Worm (Caenorhabditis elegans) whole organism, L4 larva: Measurements from ENCODE around the gene F58B4.6.

Source experiments
- T26A8.4 ChIP-seq: fragments of 200-800 bp; sonication (Bioruptor generic); IDR thresholded peaks from 2 replicates; pipeline ENCODE4 v1.3.6; 2022; ENCODE audit warnings: missing genetic modification characterization, missing compliant biosample characterization
- Y48G9A.11 ChIP-seq: fragments of 200-800 bp; sonication (Bioruptor generic); IDR thresholded peaks from 2 replicates; pipeline ENCODE4 v1.3.6; 2022; ENCODE audit warnings: missing genetic modification reagents, missing genetic modification characterization, missing compliant biosample characterization
- Y5F2A.4 ChIP-seq: fragments of 200-800 bp; sonication (Bioruptor generic); optimal IDR thresholded peaks from 2 replicates; lab custom pipeline; 2018; ENCODE audit warnings: mild to moderate bottlenecking, missing genetic modification characterization, missing compliant biosample characterization
- aha-1 ChIP-seq: fragments of 150-350 bp; peaks from one replicate; lab custom pipeline; 2014; ENCODE audit warnings: missing biosample characterization, missing genetic modification characterization
- aly-2 ChIP-seq: sonication (generic microtip); optimal IDR thresholded peaks from 2 replicates; lab custom pipeline; 2018; ENCODE audit warnings: missing biosample characterization, missing genetic modification characterization
- ama-1 ChIP-seq: fragments of 150-350 bp; optimal IDR thresholded peaks from 2 replicates; lab custom pipeline; 2014; ENCODE audit warnings: inconsistent platforms, mixed read lengths
- ceh-32 ChIP-seq: sonication (generic microtip); optimal IDR thresholded peaks from 2 replicates; lab custom pipeline; 2016; ENCODE audit warnings: mild to moderate bottlenecking, missing genetic modification characterization, missing compliant biosample characterization; ENCODE audit not compliant: poor library complexity
- daf-12 ChIP-seq: fragments of 150-350 bp; optimal IDR thresholded peaks from 2 replicates; lab custom pipeline; 2014; ENCODE audit warnings: missing biosample characterization, missing genetic modification reagents, missing genetic modification characterization
- dve-1 ChIP-seq: sonication (generic microtip); optimal IDR thresholded peaks from 2 replicates; lab custom pipeline; 2017; ENCODE audit warnings: antibody characterized with exemption, mild to moderate bottlenecking, missing genetic modification characterization, missing compliant biosample characterization; ENCODE audit not compliant: insufficient read depth
- hmg-1.1 ChIP-seq: fragments of 200-800 bp; sonication (Bioruptor generic); IDR thresholded peaks from 2 replicates; pipeline ENCODE4 v1.3.6; 2022; ENCODE audit warnings: missing genetic modification reagents, missing genetic modification characterization, missing compliant biosample characterization
- lin-15B ChIP-seq: fragments of 150-350 bp; sonication (generic microtip); optimal IDR thresholded peaks from 3 replicates; lab custom pipeline; 2014; ENCODE audit warnings: missing biosample characterization, missing genetic modification characterization
- lin-29 ChIP-seq: fragments of 200-800 bp; sonication (Bioruptor generic); IDR thresholded peaks from 2 replicates; pipeline ENCODE4 v1.3.6; 2022; ENCODE audit warnings: missing genetic modification reagents, missing genetic modification characterization, missing compliant biosample characterization
- lir-3 ChIP-seq: sonication (generic microtip); optimal IDR thresholded peaks from 2 replicates; lab custom pipeline; 2016; ENCODE audit warnings: mild to moderate bottlenecking, missing genetic modification characterization, missing compliant biosample characterization
- lsy-2 ChIP-seq, 2 experiments: fragments of 150-350 bp in 1 of 2; sonication (generic microtip) in 1 of 2; optimal IDR thresholded peaks; 2 replicates each; lab custom pipeline; 2014 to 2017; ENCODE audit warnings: missing biosample characterization in 2 of 2, missing genetic modification characterization in 2 of 2
- madf-9 ChIP-seq: fragments of 200-800 bp; sonication (Bioruptor generic); conservative IDR thresholded peaks from 2 replicates; pipeline ENCODE4 v1.3.6; 2022; ENCODE audit warnings: missing genetic modification reagents, missing genetic modification characterization, missing compliant biosample characterization
- mdl-1 ChIP-seq, 2 experiments: fragments of 150-350 bp in 1 of 2; sonication (generic microtip) in 1 of 2; optimal IDR thresholded peaks; 2 replicates each; lab custom pipeline; 2014 to 2017; ENCODE audit warnings: missing biosample characterization in 2 of 2, missing genetic modification characterization in 2 of 2
- mdt-29 ChIP-seq: fragments of 200-800 bp; sonication (Bioruptor generic); IDR thresholded peaks from 2 replicates; pipeline ENCODE4 v1.3.6; 2022; ENCODE audit warnings: missing genetic modification reagents, missing genetic modification characterization, missing compliant biosample characterization
- mep-1 ChIP-seq: fragments of 150-350 bp; sonication (generic microtip); optimal IDR thresholded peaks from 3 replicates; lab custom pipeline; 2014; ENCODE audit warnings: missing biosample characterization, missing genetic modification characterization
- mxl-3 ChIP-seq: fragments of 200-800 bp; sonication (Bioruptor generic); optimal IDR thresholded peaks from 2 replicates; lab custom pipeline; 2018; ENCODE audit warnings: mild to moderate bottlenecking, missing genetic modification characterization, missing compliant biosample characterization
- nhr-11 ChIP-seq: fragments of 150-350 bp; optimal IDR thresholded peaks from 2 replicates; lab custom pipeline; 2014; ENCODE audit warnings: missing biosample characterization, missing genetic modification characterization
- nhr-25 ChIP-seq: sonication (generic microtip); optimal IDR thresholded peaks from 2 replicates; lab custom pipeline; 2017; ENCODE audit warnings: missing genetic modification characterization, mild to moderate bottlenecking, missing compliant biosample characterization, antibody characterized with exemption, moderate library complexity, borderline replicate concordance; ENCODE audit not compliant: insufficient read depth
- nhr-28 ChIP-seq: fragments of 150-350 bp; optimal IDR thresholded peaks from 2 replicates; lab custom pipeline; 2014; ENCODE audit warnings: missing biosample characterization, missing genetic modification characterization
- nhr-41 ChIP-seq: fragments of 200-800 bp; sonication (Bioruptor generic); IDR thresholded peaks from 2 replicates; pipeline ENCODE4 v1.3.6; 2022; ENCODE audit warnings: missing genetic modification reagents, missing genetic modification characterization, missing compliant biosample characterization
- nhr-48 ChIP-seq: sonication (generic microtip); optimal IDR thresholded peaks from 2 replicates; lab custom pipeline; 2016; ENCODE audit warnings: mild to moderate bottlenecking, missing genetic modification characterization, missing compliant biosample characterization
- nhr-77 ChIP-seq: fragments of 150-350 bp; optimal IDR thresholded peaks from 2 replicates; lab custom pipeline; 2014; ENCODE audit warnings: missing biosample characterization, missing genetic modification characterization
- pqm-1 ChIP-seq: sonication (generic microtip); optimal IDR thresholded peaks from 2 replicates; lab custom pipeline; 2017; ENCODE audit warnings: missing biosample characterization, missing genetic modification characterization
- snpc-4 ChIP-seq: fragments of 150-350 bp; optimal IDR thresholded peaks from 2 replicates; lab custom pipeline; 2014; ENCODE audit warnings: missing biosample characterization, missing genetic modification characterization
- tra-1 ChIP-seq: fragments of 200-800 bp; sonication (Bioruptor generic); IDR thresholded peaks from 2 replicates; pipeline ENCODE4 v1.3.6; 2022; ENCODE audit warnings: missing genetic modification reagents, missing genetic modification characterization, missing compliant biosample characterization
- unc-39 ChIP-seq: sonication (generic microtip); optimal IDR thresholded peaks from 2 replicates; lab custom pipeline; 2017; ENCODE audit warnings: missing biosample characterization, missing genetic modification characterization
- unc-62 ChIP-seq, 3 experiments: fragments of 150-350 bp in 1 of 3; sonication (generic microtip); optimal IDR thresholded peaks in 2 of 3; peaks in 1 of 3; 1 replicate in 1 of 3; 2 replicates in 2 of 3; lab custom pipeline; 2014 to 2017; ENCODE audit warnings: missing biosample characterization in 3 of 3, missing genetic modification characterization in 3 of 3, missing genetic modification reagents in 3 of 3, missing genotype in 1 of 3
- zag-1 ChIP-seq: fragments of 150-350 bp; optimal IDR thresholded peaks from 2 replicates; lab custom pipeline; 2014; ENCODE audit warnings: missing biosample characterization, missing genetic modification characterization
- zfp-3 ChIP-seq: fragments of 200-800 bp; sonication (Bioruptor generic); conservative IDR thresholded peaks from 2 replicates; pipeline ENCODE4 v1.3.6; 2022; ENCODE audit warnings: missing genetic modification reagents, missing genetic modification characterization, missing compliant biosample characterization
- zip-11 ChIP-seq: fragments of 200-800 bp; sonication (Bioruptor generic); IDR thresholded peaks from 2 replicates; pipeline ENCODE4 v1.3.6; 2022; ENCODE audit warnings: missing genetic modification characterization, missing compliant biosample characterization
- zip-2 ChIP-seq: fragments of 150-350 bp; optimal IDR thresholded peaks from 2 replicates; lab custom pipeline; 2014; ENCODE audit warnings: missing biosample characterization, missing genetic modification characterization
- ztf-7 ChIP-seq: fragments of 150-350 bp; optimal IDR thresholded peaks from 2 replicates; lab custom pipeline; 2014; ENCODE audit warnings: missing biosample characterization, missing genetic modification characterization

F58B4.6 gene

ce11 chrV:10897172-10897571 is 27.7 kb upstream of the F58B4.6 start (continued):
- TF ChIP-seq tra-1 (GFP tag; lab: Robert Waterston, UW) (peak; percentile 98), mep-1 (tag; lab: Kevin White, UChicago) (peak; percentile 99), snpc-4 (peak; percentile 8), hmg-1.1 (GFP tag; lab: Robert Waterston, UW) (peak; percentile 95), lsy-2 (tag; optimal IDR thresholded peaks at IDR 0.05; lab: Kevin White, UChicago) (peak; percentile 93 to 98), nhr-77 (tag; lab: Kevin White, UChicago) (peak; percentile 98), nhr-25 (tag; lab: Kevin White, UChicago) (peak; percentile 98), nhr-41 (peak; percentile 97), daf-12 (tag; lab: Kevin White, UChicago) (no peak), ceh-32 (tag; lab: Kevin White, UChicago) (peak; percentile 87), lir-3 (tag; lab: Kevin White, UChicago) (peak; percentile 67)

- TF ChIP-seq unc-62 (GFP tag; optimal IDR thresholded peaks at IDR 0.05 in 1 of 2; lab: Kevin White, UChicago) (peak in 1 of 2 experiments; percentile 90), unc-62 (tag; optimal IDR thresholded peaks at IDR 0.05; lab: Kevin White, UChicago) (no peak), nhr-28 (tag; lab: Kevin White, UChicago) (peak; percentile 10), aha-1 (tag; lab: Kevin White, UChicago) (peak; percentile 81), ztf-7 (no peak)
Observed at ce11 chrV:10898107-10898506, 26.7 kb upstream of the F58B4.6 start, which contains the start of gene F32D8.7. Gene F32D8.7, plus strand, starts transcription at chrV:10898435.

ce11 chrV:10898629-10899028 is 26.2 kb upstream of the F58B4.6 start:
- no peak for TF ChIP-seq lin-15B (tag; lab: Kevin White, UChicago)
- peak in 1 of 2 experiments; percentile 29 for TF ChIP-seq unc-62 (GFP tag; optimal IDR thresholded peaks at IDR 0.05 in 1 of 2; lab: Kevin White, UChicago)
- TF ChIP-seq unc-62 (tag; optimal IDR thresholded peaks at IDR 0.05; lab: Kevin White, UChicago): no peak
- no peak for TF ChIP-seq zip-11

ce11 chrV:10901125-10901524 is 23.7 kb upstream of the F58B4.6 start, which contains the start of gene spp-16:
Gene spp-16, minus strand, starts transcription at chrV:10901303.
- TF ChIP-seq ama-1 (lab: Kevin White, UChicago) (no peak), dve-1 (tag; lab: Kevin White, UChicago) (peak; percentile 16), nhr-28 (tag; lab: Kevin White, UChicago) (peak; percentile 44), pqm-1 (peak; percentile 53)

- no peak for TF ChIP-seq Y48G9A.11 (GFP tag; lab: Robert Waterston, UW)
- TF ChIP-seq nhr-25 (tag; lab: Kevin White, UChicago): no peak
- no peak for TF ChIP-seq aha-1 (tag; lab: Kevin White, UChicago)
- TF ChIP-seq aly-2 (tag; lab: Kevin White, UChicago): no peak
- no peak for TF ChIP-seq nhr-48 (tag; lab: Kevin White, UChicago)
- no peak for TF ChIP-seq lin-29 (GFP tag; lab: Robert Waterston, UW)
- TF ChIP-seq unc-39 (tag; lab: Kevin White, UChicago): no peak
- TF ChIP-seq snpc-4: no peak
- TF ChIP-seq mxl-3 (GFP tag; lab: Kevin White, UChicago): no peak
- TF ChIP-seq zag-1 (tag; lab: Kevin White, UChicago): no peak
- no peak for TF ChIP-seq zip-2 (tag; lab: Kevin White, UChicago)
- TF ChIP-seq mdt-29 (GFP tag; lab: Robert Waterston, UW): no peak
- TF ChIP-seq daf-12 (tag; lab: Kevin White, UChicago): no peak
- no peak for TF ChIP-seq T26A8.4
- TF ChIP-seq zfp-3: no peak
- no peak for TF ChIP-seq mdl-1 (tag; optimal IDR thresholded peaks at IDR 0.05; lab: Kevin White, UChicago)
- TF ChIP-seq madf-9 (GFP tag; lab: Robert Waterston, UW): no peak
- TF ChIP-seq nhr-11 (tag; lab: Kevin White, UChicago): no peak
- no peak for TF ChIP-seq Y5F2A.4 (GFP tag; lab: Kevin White, UChicago)
Observed at ce11 chrV:10902682-10903081, 22.1 kb upstream of the F58B4.6 start, which contains the start of gene F32D8.8. Gene F32D8.8, minus strand, starts transcription at chrV:10902782.
